Fruit fly (Drosophila melanogaster) whole organism, embryonic: Measurements from ENCODE around the gene Asator.

Experiments
- CG15269 ChIP-seq: fragments of 200-800 bp; sonication (Bioruptor generic); optimal IDR thresholded peaks from 2 replicates; lab custom pipeline; 2018; ENCODE audit warnings: missing biosample characterization, mild to moderate bottlenecking, missing genetic modification characterization, moderate library complexity
- CG2202 ChIP-seq: fragments of 200-800 bp; sonication (Bioruptor generic); optimal IDR thresholded peaks from 2 replicates; lab custom pipeline; 2018; ENCODE audit warnings: missing biosample characterization, mild to moderate bottlenecking, missing genetic modification characterization
- her ChIP-seq: fragments of 200-800 bp; sonication (Bioruptor generic); optimal IDR thresholded peaks from 2 replicates; lab custom pipeline; 2016; ENCODE audit warnings: missing biosample characterization, missing genetic modification characterization

dm6 chr4:445113-445718, 43.6 kb downstream of the Asator start, which contains the start of gene CaMKI:
- TF ChIP-seq CG2202 (tag; lab: Kevin White, UChicago) (no peak), CG15269 (tag; lab: Kevin White, UChicago) (no peak), her (GFP tag; lab: Kevin White, UChicago) (no peak)
